Worm (Caenorhabditis elegans) whole organism, mixed stage, embryonic: ENCODE measurements around the gene vep-2.

ENCODE experiments used
- elt-1 ChIP-seq: sonication (generic microtip); optimal IDR thresholded peaks from 2 replicates; lab custom pipeline; 2017; ENCODE audit warnings: missing genetic modification characterization, mild to moderate bottlenecking, missing compliant biosample characterization, antibody characterized with exemption, moderate library complexity, borderline replicate concordance; ENCODE audit not compliant: insufficient read depth
- nhr-28 ChIP-seq: fragments of 150-350 bp; optimal IDR thresholded peaks from 2 replicates; lab custom pipeline; 2014; ENCODE audit warnings: missing biosample characterization, missing genetic modification characterization
- sptf-1 ChIP-seq: sonication (generic microtip); optimal IDR thresholded peaks from 2 replicates; lab custom pipeline; 2017; ENCODE audit warnings: mild to moderate bottlenecking, missing genetic modification characterization, moderate library complexity, missing compliant biosample characterization
- tbx-8 ChIP-seq: fragments of 200-800 bp; sonication (Bioruptor generic); optimal IDR thresholded peaks from 2 replicates; lab custom pipeline; 2018; ENCODE audit warnings: mild to moderate bottlenecking, missing genetic modification characterization, moderate library complexity, missing compliant biosample characterization
- unc-62 ChIP-seq: fragments of 150-350 bp; optimal IDR thresholded peaks from 2 replicates; lab custom pipeline; 2014; ENCODE audit warnings: missing biosample characterization, missing genetic modification reagents, missing genetic modification characterization

- no peak for TF ChIP-seq nhr-28 (tag; lab: Kevin White, UChicago)
- no peak for TF ChIP-seq elt-1 (tag; lab: Kevin White, UChicago)
- no peak for TF ChIP-seq tbx-8 (GFP tag; lab: Kevin White, UChicago)
- TF ChIP-seq unc-62 (GFP tag; lab: Kevin White, UChicago) = no peak
- no peak for TF ChIP-seq sptf-1 (tag; lab: Kevin White, UChicago)
These were observed 31.1 kb upstream of the vep-2 start for ce11 chrX:3596967-3597366.
